Worm (Caenorhabditis elegans): ENCODE data around the gene F14H12.3.

ce11 chrX:4322847-4323455 lies 21.1 kb upstream of the F14H12.3 start:
- no peak for TF ChIP-seq unc-130 (GFP tag; optimal IDR thresholded peaks at IDR 0.05)
- no peak for TF ChIP-seq snpc-4 (GFP tag; optimal IDR thresholded peaks at IDR 0.05)
- no peak for TF ChIP-seq snpc-4 (tag; optimal IDR thresholded peaks at IDR 0.05)
- no peak for TF ChIP-seq Y95B8A.8 (GFP tag; IDR thresholded peaks at IDR 0.05)
